Worm (Caenorhabditis elegans) whole organism, L1 larva: ENCODE measurements around the gene W08F4.5.

Experiments
- elt-2 ChIP-seq: sonication (generic microtip); optimal IDR thresholded peaks from 2 replicates; lab custom pipeline; 2016; ENCODE audit warnings: missing genetic modification characterization, mild to moderate bottlenecking, inconsistent platforms, missing compliant biosample characterization, missing genetic modification reagents
- lin-13 ChIP-seq: fragments of 150-350 bp; optimal IDR thresholded peaks from 2 replicates; lab custom pipeline; 2014; ENCODE audit warnings: missing biosample characterization, missing genetic modification reagents, missing genetic modification characterization
- skn-1 ChIP-seq: fragments of 150-350 bp; optimal IDR thresholded peaks from 2 replicates; lab custom pipeline; 2014; ENCODE audit warnings: missing biosample characterization, missing genetic modification characterization
- sup-37 ChIP-seq: fragments of 200-800 bp; sonication (Bioruptor generic); optimal IDR thresholded peaks from 2 replicates; lab custom pipeline; 2018; ENCODE audit warnings: mild to moderate bottlenecking, missing genetic modification characterization, missing compliant biosample characterization
- unc-62 ChIP-seq: fragments of 150-350 bp; optimal IDR thresholded peaks from 2 replicates; lab custom pipeline; 2014; ENCODE audit warnings: missing biosample characterization, missing genetic modification reagents, missing genetic modification characterization
- zag-1 ChIP-seq: fragments of 150-350 bp; optimal IDR thresholded peaks from 2 replicates; lab custom pipeline; 2014; ENCODE audit warnings: missing biosample characterization, missing genetic modification characterization
- ztf-11 ChIP-seq, 2 experiments: sonication (generic microtip); optimal IDR thresholded peaks; 2 replicates each; lab custom pipeline; 2016 to 2017; ENCODE audit warnings: missing genetic modification characterization in 2 of 2, missing biosample characterization in 1 of 2, missing compliant biosample characterization in 1 of 2
- ztf-4 ChIP-seq: fragments of 150-350 bp; optimal IDR thresholded peaks from 2 replicates; lab custom pipeline; 2014; ENCODE audit warnings: missing biosample characterization, missing genetic modification characterization

DNA sequence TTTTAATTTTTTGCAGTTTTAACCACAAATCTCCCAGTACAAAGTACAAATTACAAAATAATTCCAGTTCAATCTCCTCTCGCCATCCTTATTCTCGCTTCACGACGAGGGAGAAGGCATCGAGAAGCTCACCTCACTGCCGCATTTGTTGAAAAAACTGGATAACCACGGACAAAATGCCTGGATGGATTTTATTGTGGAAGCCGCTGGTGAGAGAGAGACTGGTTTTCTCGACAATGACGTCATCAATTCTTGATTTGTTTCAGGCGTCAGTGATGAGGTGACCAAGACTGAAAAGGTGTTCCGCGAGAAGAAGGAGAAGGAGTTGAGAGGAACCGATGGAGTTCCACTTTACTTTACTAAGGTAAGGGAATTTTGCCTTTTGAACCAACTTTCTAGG, 19.2 kb downstream of the W08F4.5 start:
- TF ChIP-seq lin-13 (GFP tag; lab: Kevin White, UChicago) (no peak), ztf-4 (tag; lab: Kevin White, UChicago) (no peak), zag-1 (tag; lab: Kevin White, UChicago) (no peak), unc-62 (no peak), sup-37 (GFP tag; lab: Kevin White, UChicago) (no peak), elt-2 (no peak), ztf-11 (tag; optimal IDR thresholded peaks at IDR 0.05; lab: Kevin White, UChicago) (no peak), skn-1 (tag; lab: Kevin White, UChicago) (no peak)
